Fruit fly (Drosophila melanogaster) whole organism, embryonic: ENCODE data around the gene Lip2.
A peak's percentile ranks its signal among the peaks of the same experiment; 100 is the strongest.

ENCODE experiments used
- Atf6 ChIP-seq: fragments of 200-800 bp; sonication (Bioruptor generic); IDR thresholded peaks from 2 replicates; pipeline ENCODE4 v1.3.6; 2022; ENCODE audit warnings: missing biosample characterization, missing genetic modification characterization
- CG10267 ChIP-seq: fragments of 200-800 bp; sonication (Bioruptor generic); optimal IDR thresholded peaks from 2 replicates; lab custom pipeline; 2018; ENCODE audit warnings: missing biosample characterization, mild to moderate bottlenecking, missing genetic modification characterization, moderate library complexity
- CG10565 ChIP-seq: fragments of 200-800 bp; sonication (Bioruptor generic); optimal IDR thresholded peaks from 3 replicates; lab custom pipeline; 2016; ENCODE audit warnings: missing biosample characterization, mild to moderate bottlenecking, missing genetic modification characterization
- CG11398 ChIP-seq: fragments of 200-800 bp; sonication (Bioruptor generic); optimal IDR thresholded peaks from 2 replicates; lab custom pipeline; 2016; ENCODE audit warnings: missing biosample characterization, missing genetic modification characterization
- CG11504 ChIP-seq: fragments of 200-800 bp; sonication (Bioruptor generic); optimal IDR thresholded peaks from 3 replicates; lab custom pipeline; 2019; ENCODE audit warnings: missing biosample characterization, mild to moderate bottlenecking, missing genetic modification characterization, moderate library complexity
- CG12942 ChIP-seq: fragments of 200-800 bp; sonication (Bioruptor generic); optimal IDR thresholded peaks from 3 replicates; lab custom pipeline; 2016; ENCODE audit warnings: missing biosample characterization, missing genetic modification characterization
- CG13424 ChIP-seq: fragments of 200-800 bp; sonication (Bioruptor generic); optimal IDR thresholded peaks from 2 replicates; lab custom pipeline; 2019; ENCODE audit warnings: missing biosample characterization, mild to moderate bottlenecking, missing genetic modification characterization, moderate library complexity
- CG13894 ChIP-seq: fragments of 200-800 bp; sonication (Bioruptor generic); optimal IDR thresholded peaks from 3 replicates; lab custom pipeline; 2018; ENCODE audit warnings: missing biosample characterization, mild to moderate bottlenecking, missing genetic modification characterization, moderate library complexity
- CG14710 ChIP-seq: fragments of 200-800 bp; sonication (Bioruptor generic); optimal IDR thresholded peaks from 3 replicates; lab custom pipeline; 2019; ENCODE audit warnings: missing biosample characterization, mild to moderate bottlenecking, missing genetic modification characterization, moderate library complexity
- CG1602 ChIP-seq: fragments of 200-800 bp; sonication (Bioruptor generic); optimal IDR thresholded peaks from 3 replicates; lab custom pipeline; 2016; ENCODE audit warnings: missing biosample characterization, missing genetic modification characterization
- CG2199 ChIP-seq: fragments of 200-800 bp; sonication (Bioruptor generic); IDR thresholded peaks from 3 replicates; pipeline ENCODE4 v1.3.6; 2022; ENCODE audit warnings: missing biosample characterization, missing genetic modification characterization
- CG30020 ChIP-seq: fragments of 200-800 bp; optimal IDR thresholded peaks from 2 replicates; lab custom pipeline; 2019; ENCODE audit warnings: missing biosample characterization, mild to moderate bottlenecking, missing genetic modification characterization, moderate library complexity
- CG3163 ChIP-seq: fragments of 200-800 bp; sonication (Bioruptor generic); optimal IDR thresholded peaks from 3 replicates; lab custom pipeline; 2016; ENCODE audit warnings: missing biosample characterization, missing genetic modification characterization
- CG42726 ChIP-seq: fragments of 200-800 bp; sonication (Bioruptor generic); IDR thresholded peaks from 2 replicates; pipeline ENCODE4 v1.3.6; 2022; ENCODE audit warnings: missing biosample characterization, missing genetic modification characterization; ENCODE audit not compliant: partially characterized antibody
- CG4404 ChIP-seq: fragments of 200-800 bp; sonication (Bioruptor generic); IDR thresholded peaks from 2 replicates; pipeline ENCODE4 v1.3.6; 2022; ENCODE audit warnings: missing biosample characterization, missing genetic modification characterization
- CG4854 ChIP-seq: fragments of 200-800 bp; sonication (Bioruptor generic); optimal IDR thresholded peaks from 2 replicates; lab custom pipeline; 2016; ENCODE audit warnings: missing biosample characterization, missing genetic modification characterization, inconsistent platforms
- CG6791 ChIP-seq: fragments of 200-800 bp; sonication (Bioruptor generic); IDR thresholded peaks from 3 replicates; pipeline ENCODE4 v1.3.6; 2022; ENCODE audit warnings: missing biosample characterization, missing genetic modification characterization; ENCODE audit not compliant: partially characterized antibody
- CG8359 ChIP-seq: fragments of 200-800 bp; sonication (Bioruptor generic); optimal IDR thresholded peaks from 2 replicates; lab custom pipeline; 2017; ENCODE audit warnings: missing biosample characterization, mild to moderate bottlenecking, missing genetic modification characterization, borderline replicate concordance
- CG9609 ChIP-seq: fragments of 200-800 bp; sonication (Bioruptor generic); optimal IDR thresholded peaks from 3 replicates; lab custom pipeline; 2016; ENCODE audit warnings: missing biosample characterization, missing genetic modification characterization
- CoRest ChIP-seq: fragments of 200-800 bp; sonication (Bioruptor generic); optimal IDR thresholded peaks from 3 replicates; lab custom pipeline; 2018; ENCODE audit warnings: missing biosample characterization, mild to moderate bottlenecking, missing genetic modification characterization, moderate library complexity
- E2f1 ChIP-seq: fragments of 200-800 bp; sonication (Bioruptor generic); IDR thresholded peaks from 2 replicates; pipeline ENCODE4 v1.3.6; 2022; ENCODE audit warnings: missing biosample characterization, missing genetic modification characterization
- Lim3 ChIP-seq: fragments of 200-800 bp; sonication (Bioruptor generic); IDR thresholded peaks from 2 replicates; pipeline ENCODE4 v1.3.6; 2022; ENCODE audit warnings: missing biosample characterization, missing genetic modification characterization
- MBD-R2 ChIP-seq: fragments of 200-800 bp; sonication (Bioruptor generic); IDR thresholded peaks from 2 replicates; pipeline ENCODE4 v1.3.6; 2022; ENCODE audit warnings: missing biosample characterization, missing genetic modification characterization
- Max ChIP-seq: fragments of 200-800 bp; sonication (Bioruptor generic); optimal IDR thresholded peaks from 2 replicates; lab custom pipeline; 2016; ENCODE audit warnings: missing biosample characterization, mild to moderate bottlenecking, missing genetic modification characterization
- Nf-YC ChIP-seq: fragments of 200-800 bp; optimal IDR thresholded peaks from 3 replicates; lab custom pipeline; 2019; ENCODE audit warnings: missing biosample characterization, mild to moderate bottlenecking, missing genetic modification characterization, moderate library complexity
- Oaz ChIP-seq: fragments of 200-800 bp; sonication (Bioruptor generic); IDR thresholded peaks from 2 replicates; pipeline ENCODE4 v1.3.6; 2022; ENCODE audit warnings: missing biosample characterization, missing genetic modification characterization
- Taf1 ChIP-seq: fragments of 200-800 bp; sonication (Bioruptor generic); IDR thresholded peaks from 2 replicates; pipeline ENCODE4 v1.3.6; 2022; ENCODE audit warnings: missing biosample characterization, missing genetic modification characterization
- ab ChIP-seq: fragments of 200-800 bp; sonication (Bioruptor generic); optimal IDR thresholded peaks from 2 replicates; lab custom pipeline; 2016; ENCODE audit warnings: missing biosample characterization, missing genetic modification characterization
- ato ChIP-seq: fragments of 200-800 bp; sonication (Bioruptor generic); IDR thresholded peaks from 2 replicates; pipeline ENCODE4 v1.3.6; 2022; ENCODE audit warnings: missing biosample characterization, missing genetic modification characterization; ENCODE audit not compliant: partially characterized antibody
- bab2 ChIP-seq: fragments of 200-800 bp; sonication (Bioruptor generic); optimal IDR thresholded peaks from 2 replicates; lab custom pipeline; 2016; ENCODE audit warnings: missing biosample characterization, missing genetic modification characterization
- caup ChIP-seq: fragments of 200-800 bp; sonication (Bioruptor generic); optimal IDR thresholded peaks from 3 replicates; lab custom pipeline; 2017; ENCODE audit warnings: missing biosample characterization, mild to moderate bottlenecking, missing genetic modification characterization, moderate library complexity; ENCODE audit not compliant: severe bottlenecking
- chm ChIP-seq: fragments of 200-800 bp; sonication (Bioruptor generic); IDR thresholded peaks from 2 replicates; pipeline ENCODE4 v1.3.6; 2022; ENCODE audit warnings: missing biosample characterization, missing genetic modification characterization
- dm ChIP-seq: fragments of 200-800 bp; sonication (Bioruptor generic); optimal IDR thresholded peaks from 3 replicates; lab custom pipeline; 2016; ENCODE audit warnings: missing biosample characterization, missing genetic modification characterization
- eve ChIP-seq, 2 experiments: fragments of >200 bp; optimal IDR thresholded peaks; 2 replicates each; lab custom pipeline; 2017; ENCODE audit warnings: missing biosample characterization in 2 of 2, missing genetic modification characterization in 2 of 2
- fd3F ChIP-seq: fragments of 200-800 bp; sonication (Bioruptor generic); optimal IDR thresholded peaks from 2 replicates; lab custom pipeline; 2018; ENCODE audit warnings: missing biosample characterization, mild to moderate bottlenecking, missing genetic modification characterization, moderate library complexity
- gce ChIP-seq: fragments of 200-800 bp; sonication (Bioruptor generic); IDR thresholded peaks from 3 replicates; pipeline ENCODE4 v1.3.6; 2022; ENCODE audit warnings: missing biosample characterization, missing genetic modification characterization
- h ChIP-seq: fragments of >200 bp; optimal IDR thresholded peaks from 2 replicates; lab custom pipeline; 2017
- hb ChIP-seq: fragments of 200-800 bp; sonication (Bioruptor generic); IDR thresholded peaks from 3 replicates; pipeline ENCODE4 v1.3.6; 2022; ENCODE audit warnings: missing biosample characterization, missing genetic modification characterization; ENCODE audit not compliant: partially characterized antibody
- nom ChIP-seq: fragments of 200-800 bp; sonication (Bioruptor generic); optimal IDR thresholded peaks from 2 replicates; lab custom pipeline; 2017; ENCODE audit warnings: missing biosample characterization, missing genetic modification characterization, mild to moderate bottlenecking, moderate library complexity, missing genetic modification reagents
- onecut ChIP-seq: fragments of 200-800 bp; sonication (Bioruptor generic); IDR thresholded peaks from 2 replicates; pipeline ENCODE4 v1.3.6; 2022; ENCODE audit warnings: missing biosample characterization, missing genetic modification characterization
- repo ChIP-seq: fragments of 200-800 bp; sonication (Bioruptor generic); optimal IDR thresholded peaks from 2 replicates; lab custom pipeline; 2016; ENCODE audit warnings: missing biosample characterization, missing genetic modification characterization
- ro ChIP-seq: fragments of 200-800 bp; sonication (Bioruptor generic); IDR thresholded peaks from 2 replicates; pipeline ENCODE4 v1.3.6; 2022; ENCODE audit warnings: missing biosample characterization, missing genetic modification characterization
- schlank ChIP-seq: fragments of 200-800 bp; sonication (Bioruptor generic); optimal IDR thresholded peaks from 2 replicates; lab custom pipeline; 2018; ENCODE audit warnings: missing biosample characterization, mild to moderate bottlenecking, missing genetic modification characterization
- sens ChIP-seq: fragments of 200-800 bp; sonication (Bioruptor generic); peaks from one replicate; lab custom pipeline; 2016; ENCODE audit warnings: missing biosample characterization, missing genetic modification characterization
- shn ChIP-seq: fragments of 200-800 bp; sonication (Bioruptor generic); optimal IDR thresholded peaks from 3 replicates; lab custom pipeline; 2016; ENCODE audit warnings: missing biosample characterization, missing genetic modification characterization
- sim ChIP-seq: fragments of 200-800 bp; sonication (Bioruptor generic); IDR thresholded peaks from 2 replicates; pipeline ENCODE4 v1.3.6; 2022; ENCODE audit warnings: missing biosample characterization, missing genetic modification characterization
- sisA ChIP-seq: fragments of 200-800 bp; sonication (Bioruptor generic); IDR thresholded peaks from 2 replicates; pipeline ENCODE4 v1.3.6; 2022; ENCODE audit warnings: missing biosample characterization, missing genetic modification characterization
- sr ChIP-seq: fragments of 200-800 bp; sonication (Bioruptor generic); IDR thresholded peaks from 3 replicates; pipeline ENCODE4 v1.3.6; 2022; ENCODE audit warnings: missing biosample characterization, missing genetic modification characterization
- twi ChIP-seq: fragments of 200-800 bp; optimal IDR thresholded peaks from 2 replicates; lab custom pipeline; 2019; ENCODE audit warnings: missing biosample characterization, mild to moderate bottlenecking, missing genetic modification characterization, moderate library complexity
- tx ChIP-seq: fragments of 200-800 bp; sonication (Bioruptor generic); optimal IDR thresholded peaks from 2 replicates; lab custom pipeline; 2016; ENCODE audit warnings: missing biosample characterization, missing genetic modification characterization
- unc-4 ChIP-seq: fragments of 200-800 bp; sonication (Bioruptor generic); IDR thresholded peaks from 2 replicates; pipeline ENCODE4 v1.3.6; 2022; ENCODE audit warnings: missing biosample characterization, missing genetic modification characterization; ENCODE audit not compliant: partially characterized antibody

Gene Lip2

dm6 chr2L:10756049-10756448, 46.8 kb upstream of the Lip2 start, which contains the start of gene CG17124 (continued):
- TF ChIP-seq caup (peak; percentile 60), Taf1 (GFP tag; lab: Robert Waterston, UW) (no peak), schlank (tag; lab: Kevin White, UChicago) (peak; percentile 28), fd3F (GFP tag; lab: Kevin White, UChicago) (no peak), CG1602 (GFP tag; lab: Kevin White, UChicago) (no peak), CG10565 (GFP tag; lab: Kevin White, UChicago) (no peak), repo (GFP tag; lab: Kevin White, UChicago) (peak; percentile 35), bab2 (GFP tag; lab: Kevin White, UChicago) (no peak), nom (GFP tag; lab: Kevin White, UChicago) (peak; percentile 73), eve (GFP tag; optimal IDR thresholded peaks at IDR 0.05; lab: Kevin White, UChicago) (no peak), sisA (GFP tag; lab: Robert Waterston, UW) (no peak), ato (GFP tag; lab: Robert Waterston, UW) (0 out of 2 replicates have a peak, but pooled peaks have one; percentile 9), CG30020 (tag; lab: Kevin White, UChicago) (no peak), CoRest (tag; lab: Kevin White, UChicago) (no peak), CG14710 (tag; lab: Kevin White, UChicago) (no peak), CG6791 (peak; percentile 48; the same call in 2 of the 3 replicates), CG42726 (GFP tag; lab: Robert Waterston, UW) (peak; percentile 64; the same call in 1 of the 2 replicates), Oaz (GFP tag; lab: Robert Waterston, UW) (no peak), CG11398 (peak; percentile 9), sim (no peak), Lim3 (GFP tag; lab: Robert Waterston, UW) (no peak), CG2199 (GFP tag; lab: Robert Waterston, UW) (peak; percentile 84; the same call in 2 of the 3 replicates), Nf-YC (tag; lab: Kevin White, UChicago) (peak; percentile 69), gce (GFP tag; lab: Robert Waterston, UW) (0 out of 3 replicates have a peak, but pooled peaks have one; percentile 12), E2f1 (GFP tag; lab: Robert Waterston, UW) (no peak), CG12942 (no peak), dm (GFP tag; lab: Kevin White, UChicago) (no peak), CG3163 (GFP tag; lab: Kevin White, UChicago) (peak; percentile 39), CG4404 (GFP tag; lab: Robert Waterston, UW) (no peak), Atf6 (GFP tag; lab: Robert Waterston, UW) (peak; percentile 63), h (lab: Kevin White, UChicago) (no peak), shn (GFP tag; lab: Kevin White, UChicago) (no peak), twi (tag; lab: Kevin White, UChicago) (no peak), Max (GFP tag; lab: Kevin White, UChicago) (no peak), CG10267 (tag; lab: Kevin White, UChicago) (no peak), sr (GFP tag; lab: Robert Waterston, UW) (peak; percentile 14; the same call in 1 of the 3 replicates), ab (GFP tag; lab: Kevin White, UChicago) (no peak), CG13424 (tag; lab: Kevin White, UChicago) (no peak), ro (no peak), CG11504 (tag; lab: Kevin White, UChicago) (peak; percentile 25), CG4854 (GFP tag; lab: Kevin White, UChicago) (no peak), hb (GFP tag; lab: Robert Waterston, UW) (no peak), CG8359 (GFP tag; lab: Kevin White, UChicago) (no peak), CG13894 (tag; lab: Kevin White, UChicago) (peak; percentile 81), onecut (peak; percentile 59), MBD-R2 (GFP tag; lab: Robert Waterston, UW) (peak; percentile 21; the same call in 1 of the 2 replicates), unc-4 (GFP tag; lab: Robert Waterston, UW) (peak; percentile 40; the same call in 1 of the 2 replicates), tx (no peak), chm (GFP tag; lab: Robert Waterston, UW) (peak; percentile 70; the same call in 1 of the 2 replicates), sens (GFP tag; lab: Kevin White, UChicago) (peak; percentile 52), CG9609 (no peak)
